Worm (Caenorhabditis elegans): ENCODE results near the gene F56B3.2.

The F56B3.2 gene

DNA sequence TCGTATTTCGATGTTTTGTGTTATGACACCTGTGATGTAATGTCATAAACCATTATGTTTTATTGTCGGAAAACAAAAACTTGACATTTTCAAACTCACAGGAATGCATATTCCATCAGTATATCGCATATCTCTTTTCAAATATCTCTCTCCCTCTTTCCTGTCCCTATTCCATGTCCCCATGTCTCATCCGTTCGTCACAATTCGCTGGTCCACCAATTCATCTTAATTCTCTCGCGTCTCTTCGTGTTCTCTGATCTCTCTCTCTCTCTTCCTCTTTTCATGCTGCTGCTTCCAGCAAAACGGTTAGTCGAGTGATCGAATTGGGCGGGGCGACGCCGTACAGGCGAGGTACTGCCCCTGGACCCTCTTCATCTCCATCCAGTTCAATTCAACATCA, 26.6 kb downstream of the F56B3.2 start:
- TF ChIP-seq snpc-4 (tag; optimal IDR thresholded peaks at IDR 0.05) = no peak
- no peak for TF ChIP-seq fos-1 (tag; optimal IDR thresholded peaks at IDR 0.05)
- no peak for TF ChIP-seq egl-5 (tag; optimal IDR thresholded peaks at IDR 0.05)
- no peak for TF ChIP-seq fkh-10 (GFP tag; optimal IDR thresholded peaks at IDR 0.05)

- TF ChIP-seq nfya-1 (tag; optimal IDR thresholded peaks at IDR 0.05; ENCODE audit: insufficient read depth) = peak; percentile 17
- no peak for TF ChIP-seq nhr-12 (tag; optimal IDR thresholded peaks at IDR 0.05)
- peak; percentile 2 for TF ChIP-seq lin-39 (tag; optimal IDR thresholded peaks at IDR 0.05)
- TF ChIP-seq tbx-2 (tag; optimal IDR thresholded peaks at IDR 0.05) = no peak
- no peak for TF ChIP-seq ztf-4 (tag; optimal IDR thresholded peaks at IDR 0.05)
- peak; percentile 87 for TF ChIP-seq egl-5 (tag; optimal IDR thresholded peaks at IDR 0.05)
These were observed 27.7 kb downstream of the F56B3.2 start for ce11 chrIV:740674-741073.

ce11 chrIV:736447-736846, 31.9 kb downstream of the F56B3.2 start, which contains the start of gene kvs-5:
Gene kvs-5, plus strand, starts transcription at chrIV:736747.
- TF ChIP-seq snpc-4 (tag; optimal IDR thresholded peaks at IDR 0.05) = no peak
- no peak for TF ChIP-seq nhr-25 (tag; optimal IDR thresholded peaks at IDR 0.05)
- no peak for TF ChIP-seq ama-1 (optimal IDR thresholded peaks at IDR 0.05)
- TF ChIP-seq tbx-2 (tag; optimal IDR thresholded peaks at IDR 0.05) = no peak

ce11 chrIV:730937-731336, 37.4 kb downstream of the F56B3.2 start, which contains the start of gene srt-24:
Gene srt-24, minus strand, starts transcription at chrIV:731037.
- TF ChIP-seq elt-3 (tag; optimal IDR thresholded peaks at IDR 0.05) = no peak
- no peak for TF ChIP-seq lsy-12 (tag; optimal IDR thresholded peaks at IDR 0.05)
- no peak for TF ChIP-seq hmg-11 (tag; optimal IDR thresholded peaks at IDR 0.05)
- TF ChIP-seq lin-15B (tag; optimal IDR thresholded peaks at IDR 0.05) = no peak
- TF ChIP-seq zag-1 (tag; optimal IDR thresholded peaks at IDR 0.05) = no peak
- TF ChIP-seq snpc-4 (tag; optimal IDR thresholded peaks at IDR 0.05) = no peak
- no peak for TF ChIP-seq egl-5 (tag; optimal IDR thresholded peaks at IDR 0.05)
- TF ChIP-seq ztf-11 (tag; optimal IDR thresholded peaks at IDR 0.05) = no peak
- no peak for TF ChIP-seq elt-2 (tag; optimal IDR thresholded peaks at IDR 0.05)
- TF ChIP-seq pha-4 (tag; optimal IDR thresholded peaks at IDR 0.05) = no peak
- no peak for TF ChIP-seq sea-2 (GFP tag; optimal IDR thresholded peaks at IDR 0.05)
- TF ChIP-seq nhr-43 (tag; optimal IDR thresholded peaks at IDR 0.05; ENCODE audit: poor library complexity, severe bottlenecking) = no peak
- TF ChIP-seq ZK546.5 (tag; optimal IDR thresholded peaks at IDR 0.05) = no peak
- no peak for TF ChIP-seq pqm-1 (tag; optimal IDR thresholded peaks at IDR 0.05)

- no peak for TF ChIP-seq hmg-11 (tag; optimal IDR thresholded peaks at IDR 0.05)
- no peak for TF ChIP-seq elt-2 (tag; optimal IDR thresholded peaks at IDR 0.05)
- TF ChIP-seq fkh-2 (tag; optimal IDR thresholded peaks at IDR 0.05) = no peak
- TF ChIP-seq tbx-2 (tag; optimal IDR thresholded peaks at IDR 0.05) = no peak
- TF ChIP-seq ztf-11 (tag; optimal IDR thresholded peaks at IDR 0.05) = no peak
- no peak for TF ChIP-seq ceh-28 (tag; optimal IDR thresholded peaks at IDR 0.05)
- no peak for TF ChIP-seq ceh-16 (tag; optimal IDR thresholded peaks at IDR 0.05)
- TF ChIP-seq elt-1 (tag; optimal IDR thresholded peaks at IDR 0.05) = no peak
- TF ChIP-seq nhr-25 (tag; optimal IDR thresholded peaks at IDR 0.05) = no peak
These were observed 40.3 kb downstream of the F56B3.2 start, which contains the start of gene Y55F3C.9 for ce11 chrIV:728095-728494. Gene Y55F3C.9, minus strand, starts transcription at chrIV:728195.

ce11 chrIV:719351-719750, 49.0 kb downstream of the F56B3.2 start, which contains the start of gene Y55F3C.10:
Gene Y55F3C.10, minus strand, starts transcription at chrIV:719451.
- no peak for TF ChIP-seq ceh-9 (tag; optimal IDR thresholded peaks at IDR 0.05)
- TF ChIP-seq daf-12 (tag; optimal IDR thresholded peaks at IDR 0.05) = no peak
- TF ChIP-seq nhr-67 (tag; optimal IDR thresholded peaks at IDR 0.05) = no peak
- TF ChIP-seq tbx-2 (tag; optimal IDR thresholded peaks at IDR 0.05) = no peak
- TF ChIP-seq jun-1 (tag; optimal IDR thresholded peaks at IDR 0.05) = no peak
- TF ChIP-seq R02D3.7 (tag; optimal IDR thresholded peaks at IDR 0.05) = no peak
- no peak for TF ChIP-seq unc-62 (GFP tag; optimal IDR thresholded peaks at IDR 0.05)
- TF ChIP-seq ama-1 (optimal IDR thresholded peaks at IDR 0.05) = no peak
- TF ChIP-seq nhr-77 (tag; optimal IDR thresholded peaks at IDR 0.05) = no peak

Data from whole organism, L3 larva.